Fruit fly (Drosophila melanogaster): Measurements from ENCODE around the gene Tmem43.

dm6 chr3L:7894580-7894979, 20.3 kb downstream of the Tmem43 start, which contains the start of gene eIF4E5:
- TF ChIP-seq psq (optimal IDR thresholded peaks at IDR 0.05): no peak
- TF ChIP-seq h (optimal IDR thresholded peaks at IDR 0.05): no peak
- TF ChIP-seq Myc (optimal IDR thresholded peaks at IDR 0.05): no peak
